Fruit fly (Drosophila melanogaster) S2 (cell line): ENCODE measurements around the gene MED25.

Experiments used
- CG8478 ChIP-seq: fragments of >200 bp; optimal IDR thresholded peaks from 2 replicates; lab custom pipeline; 2018
- CTCF ChIP-seq, 2 experiments: fragments of >200 bp; optimal IDR thresholded peaks; 2 replicates each; lab custom pipeline; 2018

DNA sequence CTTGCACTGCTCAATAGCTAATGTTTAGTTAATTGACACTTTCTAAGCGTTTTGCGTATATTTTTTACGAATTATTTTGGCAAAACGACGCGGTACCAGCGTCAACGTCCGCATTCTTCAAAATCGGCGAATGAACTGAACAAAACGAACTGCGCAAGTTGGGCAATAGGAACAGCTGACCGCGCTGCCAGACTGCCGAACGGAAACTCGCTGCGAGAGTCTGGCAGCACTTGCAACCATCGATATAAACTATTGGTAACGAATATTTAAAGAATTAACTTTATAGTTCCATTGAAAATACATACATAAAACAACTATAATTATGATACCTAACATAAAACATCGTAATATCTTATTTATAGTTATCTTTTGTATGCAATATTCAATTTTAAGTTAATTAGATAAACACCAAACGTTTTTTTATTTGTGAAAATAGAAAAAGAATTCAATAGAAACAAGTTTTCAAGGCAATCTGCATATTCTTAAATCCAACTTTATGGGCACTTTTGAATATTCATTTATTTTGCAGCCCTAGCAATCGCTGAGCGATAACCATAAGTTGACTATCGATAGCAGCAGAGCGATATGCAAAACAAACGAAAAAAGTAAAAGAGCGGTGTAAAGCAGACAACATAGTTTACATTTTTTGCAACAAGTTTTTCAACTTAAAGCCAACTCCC, at the start of gene MED25, which contains the start of gene Hs6st:
- TF ChIP-seq CG8478 (lab: Kevin White, UChicago) (no peak), CTCF (optimal IDR thresholded peaks at IDR 0.05; lab: Kevin White, UChicago) (no peak)
